Fruit fly (Drosophila melanogaster) whole organism, embryonic: ENCODE results near the gene CG3764.

ENCODE experiments used
- Atf3 ChIP-seq: fragments of 200-800 bp; sonication (Bioruptor generic); optimal IDR thresholded peaks from 3 replicates; lab custom pipeline; 2016; ENCODE audit warnings: missing biosample characterization, missing genetic modification characterization
- CG10543 ChIP-seq: fragments of 200-800 bp; sonication (Bioruptor generic); optimal IDR thresholded peaks from 3 replicates; lab custom pipeline; 2017; ENCODE audit warnings: missing biosample characterization, mild to moderate bottlenecking, missing genetic modification characterization, moderate library complexity
- CG10654 ChIP-seq: fragments of 200-800 bp; sonication (Bioruptor generic); optimal IDR thresholded peaks from 2 replicates; lab custom pipeline; 2016; ENCODE audit warnings: missing biosample characterization, missing genetic modification characterization
- CG10979 ChIP-seq: fragments of 200-800 bp; sonication (Bioruptor generic); optimal IDR thresholded peaks from 2 replicates; lab custom pipeline; 2018; ENCODE audit warnings: missing biosample characterization, mild to moderate bottlenecking, missing genetic modification characterization, moderate library complexity
- CG12391 ChIP-seq: fragments of 200-800 bp; sonication (Bioruptor generic); optimal IDR thresholded peaks from 3 replicates; lab custom pipeline; 2018; ENCODE audit warnings: missing biosample characterization, mild to moderate bottlenecking, missing genetic modification characterization, moderate library complexity
- CG13894 ChIP-seq: fragments of 200-800 bp; sonication (Bioruptor generic); optimal IDR thresholded peaks from 3 replicates; lab custom pipeline; 2018; ENCODE audit warnings: missing biosample characterization, mild to moderate bottlenecking, missing genetic modification characterization, moderate library complexity
- CG16779 ChIP-seq: fragments of 200-800 bp; sonication (Bioruptor generic); IDR thresholded peaks from 2 replicates; pipeline ENCODE4 v1.3.6; 2022; ENCODE audit warnings: missing biosample characterization, missing genetic modification characterization
- CG17359 ChIP-seq: fragments of 200-800 bp; sonication (Bioruptor generic); optimal IDR thresholded peaks from 3 replicates; lab custom pipeline; 2018; ENCODE audit warnings: missing biosample characterization, mild to moderate bottlenecking, missing genetic modification characterization, moderate library complexity
- CG18262 ChIP-seq: fragments of 200-800 bp; optimal IDR thresholded peaks from 3 replicates; lab custom pipeline; 2019; ENCODE audit warnings: missing biosample characterization, mild to moderate bottlenecking, missing genetic modification characterization, moderate library complexity
- CG1832 ChIP-seq: fragments of 200-800 bp; sonication (Bioruptor generic); optimal IDR thresholded peaks from 2 replicates; lab custom pipeline; 2017; ENCODE audit warnings: missing biosample characterization, mild to moderate bottlenecking, missing genetic modification characterization, inconsistent platforms
- CG18619 ChIP-seq: fragments of 200-800 bp; sonication (Bioruptor generic); optimal IDR thresholded peaks from 3 replicates; lab custom pipeline; 2017; ENCODE audit warnings: missing biosample characterization, mild to moderate bottlenecking, missing genetic modification characterization
- CG2116 ChIP-seq: fragments of 200-800 bp; sonication (Bioruptor generic); optimal IDR thresholded peaks from 3 replicates; lab custom pipeline; 2018; ENCODE audit warnings: missing biosample characterization, mild to moderate bottlenecking, missing genetic modification characterization
- CG31224 ChIP-seq: fragments of 200-800 bp; sonication (Bioruptor generic); IDR thresholded peaks from 2 replicates; pipeline ENCODE4 v1.3.6; 2022; ENCODE audit warnings: missing biosample characterization, missing genetic modification characterization
- CG32772 ChIP-seq: fragments of 200-800 bp; sonication (Bioruptor generic); IDR thresholded peaks from 2 replicates; pipeline ENCODE4 v1.3.6; 2022; ENCODE audit warnings: missing biosample characterization, missing genetic modification characterization
- CG3995 ChIP-seq: fragments of 200-800 bp; sonication (Bioruptor generic); optimal IDR thresholded peaks from 3 replicates; lab custom pipeline; 2016; ENCODE audit warnings: missing biosample characterization, missing genetic modification characterization
- CG4730 ChIP-seq: fragments of 200-800 bp; sonication (Bioruptor generic); IDR thresholded peaks from 2 replicates; pipeline ENCODE4 v1.3.6; 2022; ENCODE audit warnings: missing biosample characterization, missing genetic modification characterization
- CG4820 ChIP-seq: fragments of 200-800 bp; sonication (Bioruptor generic); optimal IDR thresholded peaks from 3 replicates; lab custom pipeline; 2016; ENCODE audit warnings: missing biosample characterization, missing genetic modification characterization
- CG6272 ChIP-seq: fragments of 200-800 bp; sonication (Bioruptor generic); IDR thresholded peaks from 2 replicates; pipeline ENCODE4 v1.3.6; 2022; ENCODE audit warnings: missing biosample characterization, missing genetic modification characterization
- CG6689 ChIP-seq: fragments of 200-800 bp; sonication (Bioruptor generic); IDR thresholded peaks from 2 replicates; pipeline ENCODE4 v1.3.6; 2022; ENCODE audit warnings: missing biosample characterization, missing genetic modification characterization
- CG7556 ChIP-seq: fragments of 200-800 bp; sonication (Bioruptor generic); optimal IDR thresholded peaks from 2 replicates; lab custom pipeline; 2017; ENCODE audit warnings: missing biosample characterization, mild to moderate bottlenecking, missing genetic modification characterization
- CG8944 ChIP-seq: fragments of 200-800 bp; sonication (Bioruptor generic); optimal IDR thresholded peaks from 3 replicates; lab custom pipeline; 2016; ENCODE audit warnings: missing biosample characterization, missing genetic modification characterization
- CG9215 ChIP-seq: fragments of 200-800 bp; sonication (Bioruptor generic); IDR thresholded peaks from 2 replicates; pipeline ENCODE4 v1.3.6; 2022; ENCODE audit warnings: missing biosample characterization, missing genetic modification characterization
- Dfd ChIP-seq, 2 experiments: fragments of >200 bp; optimal IDR thresholded peaks; 2 replicates each; lab custom pipeline; 2017; ENCODE audit warnings: missing biosample characterization in 2 of 2, missing genetic modification characterization in 2 of 2
- Dip3 ChIP-seq: fragments of 200-800 bp; sonication (Bioruptor generic); optimal IDR thresholded peaks from 3 replicates; lab custom pipeline; 2016; ENCODE audit warnings: missing biosample characterization, missing genetic modification characterization
- Dll ChIP-seq: fragments of 200-800 bp; sonication (Bioruptor generic); IDR thresholded peaks from 4 replicates; pipeline ENCODE4 v1.3.6; 2022; ENCODE audit warnings: missing biosample characterization, missing genetic modification characterization; ENCODE audit not compliant: partially characterized antibody
- Hey ChIP-seq: fragments of 200-800 bp; sonication (Bioruptor generic); optimal IDR thresholded peaks from 3 replicates; lab custom pipeline; 2018; ENCODE audit warnings: missing biosample characterization, mild to moderate bottlenecking, missing genetic modification characterization
- Hr3 ChIP-seq: fragments of 200-800 bp; sonication (Bioruptor generic); optimal IDR thresholded peaks from 3 replicates; lab custom pipeline; 2016; ENCODE audit warnings: missing biosample characterization, missing genetic modification characterization
- Hr39 ChIP-seq: fragments of >200 bp; optimal IDR thresholded peaks from 2 replicates; lab custom pipeline; 2017
- MTF-1 ChIP-seq: fragments of 200-800 bp; sonication (Bioruptor generic); optimal IDR thresholded peaks from 2 replicates; lab custom pipeline; 2018; ENCODE audit warnings: missing biosample characterization, mild to moderate bottlenecking, missing genetic modification characterization, borderline replicate concordance
- Poxn ChIP-seq: fragments of 200-800 bp; sonication (Bioruptor generic); IDR thresholded peaks from 2 replicates; pipeline ENCODE4 v1.3.6; 2022; ENCODE audit warnings: missing biosample characterization, missing genetic modification characterization
- Stat92E ChIP-seq, 3 experiments: fragments of >200 bp in 2 of 3; fragments of 200-800 bp in 1 of 3; sonication (Bioruptor generic) in 1 of 3; optimal IDR thresholded peaks; 2 replicates each; lab custom pipeline; 2017 to 2019; ENCODE audit warnings: missing biosample characterization in 3 of 3, missing genetic modification characterization in 3 of 3, mild to moderate bottlenecking in 1 of 3, moderate library complexity in 1 of 3
- Vsx1 ChIP-seq: fragments of 200-800 bp; sonication (Bioruptor generic); optimal IDR thresholded peaks from 2 replicates; lab custom pipeline; 2017; ENCODE audit warnings: missing biosample characterization, mild to moderate bottlenecking, missing genetic modification characterization, missing genetic modification reagents
- ab ChIP-seq: fragments of 200-800 bp; sonication (Bioruptor generic); optimal IDR thresholded peaks from 2 replicates; lab custom pipeline; 2016; ENCODE audit warnings: missing biosample characterization, missing genetic modification characterization
- amos ChIP-seq: fragments of 200-800 bp; sonication (Bioruptor generic); IDR thresholded peaks from 2 replicates; pipeline ENCODE4 v1.3.6; 2022; ENCODE audit warnings: missing biosample characterization, missing genetic modification characterization; ENCODE audit not compliant: partially characterized antibody
- danr ChIP-seq: fragments of 200-800 bp; sonication (Bioruptor generic); IDR thresholded peaks from 2 replicates; pipeline ENCODE4 v1.3.6; 2022; ENCODE audit warnings: missing biosample characterization, missing genetic modification characterization
- disco-r ChIP-seq: fragments of 200-800 bp; sonication (Bioruptor generic); optimal IDR thresholded peaks from 2 replicates; lab custom pipeline; 2016; ENCODE audit warnings: missing biosample characterization, missing genetic modification characterization
- emc ChIP-seq: fragments of 200-800 bp; sonication (Bioruptor generic); optimal IDR thresholded peaks from 2 replicates; lab custom pipeline; 2016; ENCODE audit warnings: missing biosample characterization, missing genetic modification characterization
- fd3F ChIP-seq: fragments of 200-800 bp; sonication (Bioruptor generic); optimal IDR thresholded peaks from 2 replicates; lab custom pipeline; 2018; ENCODE audit warnings: missing biosample characterization, mild to moderate bottlenecking, missing genetic modification characterization, moderate library complexity
- gce ChIP-seq: fragments of 200-800 bp; sonication (Bioruptor generic); IDR thresholded peaks from 3 replicates; pipeline ENCODE4 v1.3.6; 2022; ENCODE audit warnings: missing biosample characterization, missing genetic modification characterization
- gro ChIP-seq: fragments of 200-800 bp; sonication (Bioruptor generic); optimal IDR thresholded peaks from 2 replicates; lab custom pipeline; 2016; ENCODE audit warnings: missing biosample characterization, missing genetic modification characterization
- jigr1 ChIP-seq: fragments of 200-800 bp; sonication (Bioruptor generic); IDR thresholded peaks from 3 replicates; pipeline ENCODE4 v1.3.6; 2022; ENCODE audit warnings: missing biosample characterization, missing genetic modification characterization
- jumu ChIP-seq: fragments of 200-800 bp; sonication (Bioruptor generic); optimal IDR thresholded peaks from 3 replicates; lab custom pipeline; 2016; ENCODE audit warnings: missing biosample characterization, missing genetic modification characterization
- nau ChIP-seq: fragments of 200-800 bp; sonication (Bioruptor generic); optimal IDR thresholded peaks from 3 replicates; lab custom pipeline; 2017; ENCODE audit warnings: missing biosample characterization, mild to moderate bottlenecking, missing genetic modification characterization, missing genetic modification reagents
- pan ChIP-seq, 4 experiments: fragments of >200 bp in 3 of 4; fragments of 200-800 bp in 1 of 4; sonication (Bioruptor generic) in 1 of 4; optimal IDR thresholded peaks in 3 of 4; IDR thresholded peaks in 1 of 4; 2 replicates each; pipeline versions ENCODE4 v1.3.6 to Lab custom; 2017 to 2022; ENCODE audit warnings: missing biosample characterization in 2 of 4, missing genetic modification characterization in 2 of 4, mixed read lengths in 1 of 4
- sob ChIP-seq: fragments of 200-800 bp; sonication (Bioruptor generic); IDR thresholded peaks from 2 replicates; pipeline ENCODE4 v1.3.6; 2022; ENCODE audit warnings: missing biosample characterization, missing genetic modification characterization
- stwl ChIP-seq: fragments of 200-800 bp; sonication (Bioruptor generic); optimal IDR thresholded peaks from 3 replicates; lab custom pipeline; 2018; ENCODE audit warnings: missing biosample characterization, mild to moderate bottlenecking, missing genetic modification characterization, moderate library complexity
- tup ChIP-seq: fragments of 200-800 bp; sonication (Bioruptor generic); optimal IDR thresholded peaks from 2 replicates; lab custom pipeline; 2016; ENCODE audit warnings: missing biosample characterization, mild to moderate bottlenecking, missing genetic modification characterization, moderate library complexity
- yki ChIP-seq: fragments of >200 bp; optimal IDR thresholded peaks from 3 replicates; lab custom pipeline; 2018
- zfh2 ChIP-seq: fragments of 200-800 bp; sonication (Bioruptor generic); optimal IDR thresholded peaks from 2 replicates; lab custom pipeline; 2016; ENCODE audit warnings: missing biosample characterization, missing genetic modification characterization

CG3764 gene

dm6 chr3L:17012017-17012719 is at the start of gene CG3764 (continued):
- peak in 1 of 3 experiments; percentile 72 for TF ChIP-seq Stat92E (GFP tag; optimal IDR thresholded peaks at IDR 0.05; lab: Kevin White, UChicago)
- peak; percentile 33 for TF ChIP-seq tup
- TF ChIP-seq Dip3 (GFP tag; lab: Kevin White, UChicago), result peak; percentile 62
- peak; percentile 76 for TF ChIP-seq CG13894 (tag; lab: Kevin White, UChicago)
- TF ChIP-seq gro (GFP tag; lab: Kevin White, UChicago), result peak; percentile 83
- TF ChIP-seq CG6272 (GFP tag; lab: Robert Waterston, UW), result peak; percentile 31; the same call in 1 of the 2 replicates
- TF ChIP-seq danr (GFP tag; lab: Robert Waterston, UW), result peak; percentile 42; the same call in 1 of the 2 replicates
- TF ChIP-seq CG9215 (GFP tag; lab: Robert Waterston, UW), result no peak
- TF ChIP-seq Poxn, result no peak
- TF ChIP-seq CG4820, result peak; percentile 38
- TF ChIP-seq CG4730 (GFP tag; lab: Robert Waterston, UW), result no peak
- TF ChIP-seq CG10543 (GFP tag; lab: Kevin White, UChicago), result peak; percentile 95
- no peak for TF ChIP-seq CG32772 (GFP tag; lab: Robert Waterston, UW)
- peak; percentile 67 for TF ChIP-seq CG18262
- TF ChIP-seq Vsx1 (GFP tag; lab: Kevin White, UChicago), result peak; percentile 72
- no peak for TF ChIP-seq Hr3 (GFP tag; lab: Kevin White, UChicago)
- TF ChIP-seq ab (GFP tag; lab: Kevin White, UChicago), result no peak
- TF ChIP-seq CG16779 (GFP tag; lab: Robert Waterston, UW), result no peak
- TF ChIP-seq CG10654 (GFP tag; lab: Kevin White, UChicago), result peak; percentile 67
- peak; percentile 77 for TF ChIP-seq CG2116
- TF ChIP-seq CG1832 (GFP tag; lab: Kevin White, UChicago), result no peak
- no peak for TF ChIP-seq yki (lab: Kevin White, UChicago)
- peak; percentile 54 for TF ChIP-seq CG3995 (GFP tag; lab: Kevin White, UChicago)
- peak; percentile 77 for TF ChIP-seq CG18619 (GFP tag; lab: Kevin White, UChicago)
- TF ChIP-seq CG6689 (GFP tag; lab: Robert Waterston, UW), result peak; percentile 54; the same call in 1 of the 2 replicates
- TF ChIP-seq CG12391 (tag; lab: Kevin White, UChicago), result peak; percentile 58
- TF ChIP-seq sob (GFP tag; lab: Robert Waterston, UW), result peak; percentile 79
- TF ChIP-seq gce (GFP tag; lab: Robert Waterston, UW), result peak; percentile 60; the same call in 1 of the 3 replicates
- peak; percentile 79 for TF ChIP-seq Hey (tag; lab: Kevin White, UChicago)
- TF ChIP-seq CG17359, result peak; percentile 86
- TF ChIP-seq MTF-1 (GFP tag; lab: Kevin White, UChicago), result peak; percentile 88
- TF ChIP-seq Dfd (GFP tag; optimal IDR thresholded peaks at IDR 0.05; lab: Kevin White, UChicago), result no peak
- peak; percentile 56 for TF ChIP-seq fd3F (GFP tag; lab: Kevin White, UChicago)
- peak; percentile 29; the same call in 1 of the 2 replicates for TF ChIP-seq CG31224 (GFP tag; lab: Robert Waterston, UW)
- TF ChIP-seq zfh2, result peak; percentile 23
- TF ChIP-seq disco-r, result peak; percentile 63
- peak; percentile 45; the same call in 1 of the 2 replicates for TF ChIP-seq amos (GFP tag; lab: Robert Waterston, UW)
- TF ChIP-seq CG7556 (GFP tag; lab: Kevin White, UChicago), result peak; percentile 59
- no peak for TF ChIP-seq jigr1 (GFP tag; lab: Robert Waterston, UW)
- peak; percentile 71 for TF ChIP-seq emc (GFP tag; lab: Kevin White, UChicago)
- peak; percentile 50 for TF ChIP-seq CG8944 (GFP tag; lab: Kevin White, UChicago)
- TF ChIP-seq pan (optimal IDR thresholded peaks at IDR 0.05; lab: Kevin White, UChicago), result no peak
- peak in 1 of 2 experiments; percentile 71 for TF ChIP-seq pan (GFP tag; optimal IDR thresholded peaks at IDR 0.05 in 1 of 2, IDR thresholded peaks at IDR 0.05 in 1 of 2)
- no peak for TF ChIP-seq Hr39
- peak; percentile 88 for TF ChIP-seq stwl
- TF ChIP-seq nau (GFP tag; lab: Kevin White, UChicago), result no peak
- peak; percentile 69 for TF ChIP-seq Atf3 (GFP tag; lab: Kevin White, UChicago)
- peak; percentile 50; the same call in 2 of the 4 replicates for TF ChIP-seq Dll
- TF ChIP-seq jumu, result peak; percentile 65
- peak; percentile 56 for TF ChIP-seq CG10979 (tag; lab: Kevin White, UChicago)
